Fruit fly (Drosophila melanogaster) Kc167 (cell line): Measurements from ENCODE around the gene Awh.

Experiments used
- Myc ChIP-seq: fragments of >200 bp; optimal IDR thresholded peaks from 2 replicates; lab custom pipeline; 2017; ENCODE audit warnings: missing external identifiers
- h ChIP-seq: fragments of >200 bp; optimal IDR thresholded peaks from 3 replicates; lab custom pipeline; 2018; ENCODE audit warnings: missing external identifiers
- insv ChIP-seq: fragments of >200 bp; optimal IDR thresholded peaks from 3 replicates; lab custom pipeline; 2018; ENCODE audit warnings: missing external identifiers
- psq ChIP-seq: fragments of >200 bp; optimal IDR thresholded peaks from 2 replicates; lab custom pipeline; 2017; ENCODE audit warnings: missing external identifiers
- ttk ChIP-seq: sonication (Bioruptor generic); optimal IDR thresholded peaks from 2 replicates; lab custom pipeline; 2017; ENCODE audit warnings: missing external identifiers

- TF ChIP-seq Myc (no peak), psq (lab: Kevin White, UChicago) (no peak), h (lab: Kevin White, UChicago) (no peak), ttk (lab: Kevin White, UChicago) (no peak), insv (lab: Kevin White, UChicago) (no peak)
Measured at dm6 chr3L:3871284-3871683, 25.3 kb downstream of the Awh start.
